Fruit fly (Drosophila melanogaster) whole organism, embryonic: ENCODE measurements around the gene BBIP1.
A peak's percentile ranks its signal among the peaks of the same experiment; 100 is the strongest.

ENCODE experiments used
- ATbp ChIP-seq: fragments of 200-800 bp; sonication (Bioruptor generic); optimal IDR thresholded peaks from 2 replicates; lab custom pipeline; 2017; ENCODE audit warnings: missing biosample characterization, mild to moderate bottlenecking, missing genetic modification characterization, missing genetic modification reagents
- Antp ChIP-seq: fragments of 200-800 bp; sonication (Bioruptor generic); optimal IDR thresholded peaks from 3 replicates; lab custom pipeline; 2016; ENCODE audit warnings: missing biosample characterization, missing genetic modification characterization
- Atf-2 ChIP-seq: fragments of 200-800 bp; sonication (Bioruptor generic); optimal IDR thresholded peaks from 2 replicates; lab custom pipeline; 2016; ENCODE audit warnings: missing biosample characterization, missing genetic modification characterization
- CG10267 ChIP-seq: fragments of 200-800 bp; sonication (Bioruptor generic); optimal IDR thresholded peaks from 2 replicates; lab custom pipeline; 2018; ENCODE audit warnings: missing biosample characterization, mild to moderate bottlenecking, missing genetic modification characterization, moderate library complexity
- CG11695 ChIP-seq: fragments of 200-800 bp; sonication (Bioruptor generic); IDR thresholded peaks from 3 replicates; pipeline ENCODE4 v1.3.6; 2022; ENCODE audit warnings: missing biosample characterization, missing genetic modification characterization
- CG12071 ChIP-seq: fragments of 200-800 bp; sonication (Bioruptor generic); optimal IDR thresholded peaks from 3 replicates; lab custom pipeline; 2018; ENCODE audit warnings: missing biosample characterization, mild to moderate bottlenecking, missing genetic modification characterization
- CG12236 ChIP-seq: fragments of 200-800 bp; sonication (Bioruptor generic); optimal IDR thresholded peaks from 2 replicates; lab custom pipeline; 2016; ENCODE audit warnings: missing biosample characterization, missing genetic modification characterization
- CG1529 ChIP-seq: fragments of 200-800 bp; sonication (Bioruptor generic); optimal IDR thresholded peaks from 3 replicates; lab custom pipeline; 2018; ENCODE audit warnings: missing biosample characterization, missing genetic modification characterization
- CG15514 ChIP-seq: fragments of 200-800 bp; sonication (Bioruptor generic); optimal IDR thresholded peaks from 3 replicates; lab custom pipeline; 2017; ENCODE audit warnings: missing biosample characterization, missing genetic modification characterization, mild to moderate bottlenecking, moderate library complexity, missing genetic modification reagents
- CG15696 ChIP-seq: fragments of 200-800 bp; sonication (Bioruptor generic); optimal IDR thresholded peaks from 2 replicates; lab custom pipeline; 2019; ENCODE audit warnings: missing biosample characterization, mild to moderate bottlenecking, missing genetic modification characterization, moderate library complexity
- CG16779 ChIP-seq: fragments of 200-800 bp; sonication (Bioruptor generic); IDR thresholded peaks from 2 replicates; pipeline ENCODE4 v1.3.6; 2022; ENCODE audit warnings: missing biosample characterization, missing genetic modification characterization
- CG18619 ChIP-seq: fragments of 200-800 bp; sonication (Bioruptor generic); optimal IDR thresholded peaks from 3 replicates; lab custom pipeline; 2017; ENCODE audit warnings: missing biosample characterization, mild to moderate bottlenecking, missing genetic modification characterization
- CG2678 ChIP-seq: fragments of 200-800 bp; sonication (Bioruptor generic); optimal IDR thresholded peaks from 3 replicates; lab custom pipeline; 2019; ENCODE audit warnings: missing biosample characterization, mild to moderate bottlenecking, missing genetic modification characterization, moderate library complexity
- CG30020 ChIP-seq: fragments of 200-800 bp; optimal IDR thresholded peaks from 2 replicates; lab custom pipeline; 2019; ENCODE audit warnings: missing biosample characterization, mild to moderate bottlenecking, missing genetic modification characterization, moderate library complexity
- CG3407 ChIP-seq: fragments of 200-800 bp; sonication (Bioruptor generic); optimal IDR thresholded peaks from 2 replicates; lab custom pipeline; 2018; ENCODE audit warnings: missing biosample characterization, mild to moderate bottlenecking, missing genetic modification characterization
- CG3847 ChIP-seq: fragments of 200-800 bp; sonication (Bioruptor generic); IDR thresholded peaks from 2 replicates; pipeline ENCODE4 v1.3.6; 2022; ENCODE audit warnings: missing biosample characterization, missing genetic modification characterization
- CG4328 ChIP-seq: fragments of 200-800 bp; sonication (Bioruptor generic); optimal IDR thresholded peaks from 3 replicates; lab custom pipeline; 2017; ENCODE audit warnings: missing biosample characterization, missing genetic modification reagents, missing genetic modification characterization
- CG4707 ChIP-seq: fragments of 200-800 bp; sonication (Bioruptor generic); optimal IDR thresholded peaks from 2 replicates; lab custom pipeline; 2018; ENCODE audit warnings: missing biosample characterization, mild to moderate bottlenecking, missing genetic modification characterization, moderate library complexity
- CG4730 ChIP-seq: fragments of 200-800 bp; sonication (Bioruptor generic); IDR thresholded peaks from 2 replicates; pipeline ENCODE4 v1.3.6; 2022; ENCODE audit warnings: missing biosample characterization, missing genetic modification characterization
- CG9727 ChIP-seq: fragments of 200-800 bp; sonication (Bioruptor generic); optimal IDR thresholded peaks from 3 replicates; lab custom pipeline; 2017; ENCODE audit warnings: missing biosample characterization, mild to moderate bottlenecking, missing genetic modification characterization
- CG9932 ChIP-seq: fragments of 200-800 bp; sonication (Bioruptor generic); IDR thresholded peaks from 2 replicates; pipeline ENCODE4 v1.3.6; 2022; ENCODE audit warnings: missing biosample characterization, missing genetic modification characterization
- Dfd ChIP-seq, 2 experiments: fragments of >200 bp; optimal IDR thresholded peaks; 2 replicates each; lab custom pipeline; 2017; ENCODE audit warnings: missing biosample characterization in 2 of 2, missing genetic modification characterization in 2 of 2
- Dll ChIP-seq: fragments of 200-800 bp; sonication (Bioruptor generic); IDR thresholded peaks from 4 replicates; pipeline ENCODE4 v1.3.6; 2022; ENCODE audit warnings: missing biosample characterization, missing genetic modification characterization; ENCODE audit not compliant: partially characterized antibody
- Dp ChIP-seq: fragments of 200-800 bp; sonication (Bioruptor generic); optimal IDR thresholded peaks from 2 replicates; lab custom pipeline; 2018; ENCODE audit warnings: missing biosample characterization, mild to moderate bottlenecking, missing genetic modification characterization, moderate library complexity
- Fer1 ChIP-seq: fragments of 200-800 bp; sonication (Bioruptor generic); optimal IDR thresholded peaks from 2 replicates; lab custom pipeline; 2017; ENCODE audit warnings: missing biosample characterization, mild to moderate bottlenecking, missing genetic modification characterization
- Fer2 ChIP-seq: fragments of 200-800 bp; sonication (Bioruptor generic); optimal IDR thresholded peaks from 2 replicates; lab custom pipeline; 2018; ENCODE audit warnings: missing biosample characterization, mild to moderate bottlenecking, missing genetic modification characterization, moderate library complexity
- HHEX ChIP-seq: fragments of 200-800 bp; sonication (Bioruptor generic); optimal IDR thresholded peaks from 3 replicates; lab custom pipeline; 2017; ENCODE audit warnings: missing biosample characterization, mild to moderate bottlenecking, missing genetic modification characterization, missing genetic modification reagents
- HLH4C ChIP-seq: fragments of 200-800 bp; sonication (Bioruptor generic); IDR thresholded peaks from 3 replicates; pipeline ENCODE4 v1.3.6; 2022; ENCODE audit warnings: missing biosample characterization, missing genetic modification characterization; ENCODE audit not compliant: partially characterized antibody
- Hmx ChIP-seq: fragments of 200-800 bp; sonication (Bioruptor generic); optimal IDR thresholded peaks from 2 replicates; lab custom pipeline; 2016; ENCODE audit warnings: missing biosample characterization, missing genetic modification characterization
- Jarid2 ChIP-seq: fragments of 200-800 bp; sonication (Bioruptor generic); optimal IDR thresholded peaks from 3 replicates; lab custom pipeline; 2017; ENCODE audit warnings: mild to moderate bottlenecking, missing biosample characterization, missing genetic modification reagents, missing genetic modification characterization
- Oli ChIP-seq: fragments of 200-800 bp; sonication (Bioruptor generic); optimal IDR thresholded peaks from 2 replicates; lab custom pipeline; 2018; ENCODE audit warnings: missing biosample characterization, mild to moderate bottlenecking, missing genetic modification characterization, moderate library complexity
- Taf1 ChIP-seq: fragments of 200-800 bp; sonication (Bioruptor generic); IDR thresholded peaks from 2 replicates; pipeline ENCODE4 v1.3.6; 2022; ENCODE audit warnings: missing biosample characterization, missing genetic modification characterization
- ap ChIP-seq: fragments of 200-800 bp; sonication (Bioruptor generic); IDR thresholded peaks from 2 replicates; pipeline ENCODE4 v1.3.6; 2022; ENCODE audit warnings: missing biosample characterization, missing genetic modification characterization
- cas ChIP-seq: fragments of 200-800 bp; sonication (Bioruptor generic); IDR thresholded peaks from 2 replicates; pipeline ENCODE4 v1.3.6; 2022; ENCODE audit warnings: missing biosample characterization, missing genetic modification characterization
- chn ChIP-seq: fragments of 200-800 bp; sonication (Bioruptor generic); optimal IDR thresholded peaks from 2 replicates; lab custom pipeline; 2016; ENCODE audit warnings: missing biosample characterization, missing genetic modification characterization
- ci ChIP-seq: fragments of 200-800 bp; sonication (Bioruptor generic); IDR thresholded peaks from 3 replicates; pipeline ENCODE4 v1.3.6; 2022; ENCODE audit warnings: missing biosample characterization, missing genetic modification characterization
- ems ChIP-seq: fragments of 200-800 bp; sonication (Bioruptor generic); optimal IDR thresholded peaks from 3 replicates; lab custom pipeline; 2016; ENCODE audit warnings: missing biosample characterization, missing genetic modification characterization
- gcm ChIP-seq: fragments of 200-800 bp; sonication (Bioruptor generic); optimal IDR thresholded peaks from 2 replicates; lab custom pipeline; 2019; ENCODE audit warnings: missing biosample characterization, mild to moderate bottlenecking, missing genetic modification characterization, moderate library complexity
- mirr ChIP-seq: fragments of 200-800 bp; sonication (Bioruptor generic); optimal IDR thresholded peaks from 3 replicates; lab custom pipeline; 2018; ENCODE audit warnings: missing biosample characterization, mild to moderate bottlenecking, missing genetic modification characterization
- org-1 ChIP-seq: fragments of 200-800 bp; sonication (Bioruptor generic); optimal IDR thresholded peaks from 2 replicates; lab custom pipeline; 2017; ENCODE audit warnings: missing biosample characterization, missing genetic modification characterization
- prd ChIP-seq, 3 experiments: fragments of >200 bp in 2 of 3; fragments of 200-800 bp in 1 of 3; sonication (Bioruptor generic) in 1 of 3; optimal IDR thresholded peaks in 2 of 3; IDR thresholded peaks in 1 of 3; 2 replicates in 2 of 3; 3 replicates in 1 of 3; pipeline versions ENCODE4 v1.3.6 to Lab custom; 2017 to 2022; ENCODE audit warnings: missing biosample characterization in 1 of 3, missing genetic modification characterization in 1 of 3
- rib ChIP-seq: fragments of 200-800 bp; sonication (Bioruptor generic); IDR thresholded peaks from 2 replicates; pipeline ENCODE4 v1.3.6; 2022; ENCODE audit warnings: missing biosample characterization, missing genetic modification characterization
- scrt ChIP-seq: fragments of 200-800 bp; sonication (Bioruptor generic); optimal IDR thresholded peaks from 2 replicates; lab custom pipeline; 2018; ENCODE audit warnings: missing biosample characterization, mild to moderate bottlenecking, missing genetic modification characterization, moderate library complexity
- sd ChIP-seq: fragments of 200-800 bp; sonication (Bioruptor generic); optimal IDR thresholded peaks from 3 replicates; lab custom pipeline; 2018; ENCODE audit warnings: missing biosample characterization, mild to moderate bottlenecking, missing genetic modification characterization, moderate library complexity
- wdn ChIP-seq: fragments of 200-800 bp; sonication (Bioruptor generic); IDR thresholded peaks from 2 replicates; pipeline ENCODE4 v1.3.6; 2022; ENCODE audit warnings: missing biosample characterization, missing genetic modification characterization

BBIP1 gene

DNA sequence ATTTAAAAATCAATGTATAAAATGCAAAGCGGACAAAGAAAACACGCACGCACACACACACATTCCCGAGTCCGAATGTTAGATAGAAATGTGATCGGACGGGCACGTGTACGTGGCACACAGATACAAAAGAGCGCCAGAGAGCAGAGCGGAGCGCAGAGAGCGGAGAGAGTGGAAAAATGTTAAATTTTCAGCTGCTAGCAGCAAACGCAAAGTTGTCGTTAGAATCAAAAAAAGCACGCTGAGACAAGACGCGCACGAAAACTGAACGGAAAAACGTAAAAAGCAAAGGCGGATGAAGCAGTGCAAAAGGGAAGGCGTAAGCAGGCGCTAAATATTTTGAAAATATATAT is 15.1 kb downstream of the BBIP1 start (continued):
- TF ChIP-seq ci (GFP tag; lab: Robert Waterston, UW) (no peak), mirr (GFP tag; lab: Kevin White, UChicago) (peak; percentile 77), CG4730 (GFP tag; lab: Robert Waterston, UW) (no peak), Dfd (GFP tag; optimal IDR thresholded peaks at IDR 0.05; lab: Kevin White, UChicago) (no peak), CG3407 (no peak), ems (GFP tag; lab: Kevin White, UChicago) (no peak), cas (no peak), CG4707 (GFP tag; lab: Kevin White, UChicago) (no peak), Fer1 (GFP tag; lab: Kevin White, UChicago) (peak; percentile 41), Atf-2 (GFP tag; lab: Kevin White, UChicago) (no peak), CG16779 (GFP tag; lab: Robert Waterston, UW) (no peak), CG12071 (peak; percentile 49), CG9932 (GFP tag; lab: Robert Waterston, UW) (no peak), scrt (GFP tag; lab: Kevin White, UChicago) (no peak), Jarid2 (peak; percentile 72), CG9727 (no peak), CG15514 (GFP tag; lab: Kevin White, UChicago) (peak; percentile 36), Fer2 (tag; lab: Kevin White, UChicago) (no peak), CG10267 (tag; lab: Kevin White, UChicago) (no peak), Taf1 (GFP tag; lab: Robert Waterston, UW) (no peak), ATbp (no peak), Dp (GFP tag; lab: Kevin White, UChicago) (no peak), org-1 (GFP tag; lab: Kevin White, UChicago) (no peak), Antp (GFP tag; lab: Kevin White, UChicago) (no peak), sd (tag; lab: Kevin White, UChicago) (peak; percentile 91), chn (GFP tag; lab: Kevin White, UChicago) (no peak), CG12236 (GFP tag; lab: Kevin White, UChicago) (no peak), CG4328 (GFP tag; lab: Kevin White, UChicago) (no peak), CG11695 (GFP tag; lab: Robert Waterston, UW) (no peak), prd (optimal IDR thresholded peaks at IDR 0.05; lab: Kevin White, UChicago) (no peak), prd (GFP tag; IDR thresholded peaks at IDR 0.05; lab: Robert Waterston, UW) (no peak), Oli (tag; lab: Kevin White, UChicago) (no peak), HLH4C (GFP tag; lab: Robert Waterston, UW) (no peak), gcm (GFP tag; lab: Kevin White, UChicago) (peak; percentile 41), Dll (GFP tag; lab: Robert Waterston, UW) (no peak), HHEX (peak; percentile 44), Hmx (GFP tag; lab: Kevin White, UChicago) (no peak), CG15696 (tag; lab: Kevin White, UChicago) (no peak), wdn (GFP tag; lab: Robert Waterston, UW) (no peak), rib (GFP tag; lab: Robert Waterston, UW) (no peak), CG30020 (tag; lab: Kevin White, UChicago) (no peak), CG1529 (no peak), CG3847 (GFP tag; lab: Robert Waterston, UW) (no peak), ap (GFP tag; lab: Robert Waterston, UW) (no peak), CG18619 (no peak), CG2678 (tag; lab: Kevin White, UChicago) (no peak)
- TF ChIP-seq, all 482 proteins: peak for 64
